Fruit fly (Drosophila melanogaster): Measurements from ENCODE around the gene CG42471.

dm6 chr2L:11753922-11754321 lies at the start of gene CG42471:
- TF ChIP-seq CG8478 (optimal IDR thresholded peaks at IDR 0.05) (no peak), CTCF (optimal IDR thresholded peaks at IDR 0.05) (no peak)
